Fruit fly (Drosophila melanogaster): ENCODE data around the gene CG11672.

DNA sequence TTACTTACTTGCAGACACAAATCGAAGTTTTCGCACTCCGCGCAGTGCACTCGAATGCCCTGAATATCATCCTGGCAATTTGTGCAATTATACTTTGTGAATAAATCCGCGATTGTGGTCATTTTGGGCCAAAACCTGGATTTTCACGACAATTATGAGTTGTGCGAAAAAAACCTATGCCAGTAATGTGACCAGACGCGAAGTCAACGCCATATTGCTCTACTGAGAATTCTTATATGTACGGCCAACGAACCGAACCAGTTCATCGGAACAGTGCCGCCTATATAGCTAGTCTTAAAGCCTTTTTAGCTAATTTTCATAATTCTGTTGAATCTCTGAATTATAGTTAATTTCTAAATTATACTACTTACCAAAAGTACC lies 50.1 kb downstream of the CG11672 start, which contains the start of gene Ada2b:
- TF ChIP-seq CG14655 (GFP tag; optimal IDR thresholded peaks at IDR 0.05) (no peak), rn (GFP tag; IDR thresholded peaks at IDR 0.05) (no peak), CG12605 (GFP tag; IDR thresholded peaks at IDR 0.05) (no peak), CG10348 (GFP tag; IDR thresholded peaks at IDR 0.05) (no peak), fd96Ca (GFP tag; IDR thresholded peaks at IDR 0.05) (no peak)
